Fruit fly (Drosophila melanogaster): ENCODE results near the gene CG14314.
A peak's percentile ranks its signal among the peaks of the same experiment; 100 is the strongest.

The CG14314 gene

dm6 chr3R:18183244-18183643 lies 32.7 kb upstream of the CG14314 start, which contains the start of gene cdm (continued):
- TF ChIP-seq CG18619 (GFP tag; optimal IDR thresholded peaks at IDR 0.05) (no peak), crc (GFP tag; optimal IDR thresholded peaks at IDR 0.05) (no peak), seq (GFP tag; IDR thresholded peaks at IDR 0.05) (peak; percentile 42; the same call in 1 of the 2 replicates), stwl (tag; optimal IDR thresholded peaks at IDR 0.05) (peak; percentile 86), cwo (GFP tag; optimal IDR thresholded peaks at IDR 0.05) (no peak), HLH4C (GFP tag; IDR thresholded peaks at IDR 0.05; ENCODE audit: partially characterized antibody) (no peak), bigmax (GFP tag; optimal IDR thresholded peaks at IDR 0.05) (no peak), Doc2 (GFP tag; IDR thresholded peaks at IDR 0.05) (no peak), CG12104 (GFP tag; optimal IDR thresholded peaks at IDR 0.05) (no peak), ro (GFP tag; IDR thresholded peaks at IDR 0.05) (no peak), Poxn (GFP tag; IDR thresholded peaks at IDR 0.05) (no peak), Atf3 (GFP tag; optimal IDR thresholded peaks at IDR 0.05) (no peak), CG32532 (GFP tag; IDR thresholded peaks at IDR 0.05) (no peak), croc (GFP tag; conservative IDR thresholded peaks at IDR 0.05) (no peak), CG10209 (GFP tag; optimal IDR thresholded peaks at IDR 0.05) (no peak), CG18262 (tag; optimal IDR thresholded peaks at IDR 0.05) (no peak), bcd (GFP tag; optimal IDR thresholded peaks at IDR 0.05) (peak; percentile 3), unc-4 (GFP tag; IDR thresholded peaks at IDR 0.05; ENCODE audit: partially characterized antibody) (peak; percentile 21; the same call in 1 of the 2 replicates), dati (GFP tag; IDR thresholded peaks at IDR 0.05) (no peak), GATAe (GFP tag; conservative IDR thresholded peaks at IDR 0.05) (no peak), CG14965 (GFP tag; optimal IDR thresholded peaks at IDR 0.05; ENCODE audit: borderline replicate concordance) (no peak), az2 (GFP tag; optimal IDR thresholded peaks at IDR 0.05) (no peak), schlank (tag; optimal IDR thresholded peaks at IDR 0.05) (no peak), HLH3B (GFP tag; IDR thresholded peaks at IDR 0.05) (no peak), ttk (GFP tag; IDR thresholded peaks at IDR 0.05) (no peak), row (GFP tag; IDR thresholded peaks at IDR 0.05) (peak; percentile 51), CG10366 (GFP tag; IDR thresholded peaks at IDR 0.05) (no peak), Adf1 (GFP tag; IDR thresholded peaks at IDR 0.05) (no peak), pzg (GFP tag; optimal IDR thresholded peaks at IDR 0.05) (peak; percentile 73), zen2 (GFP tag; IDR thresholded peaks at IDR 0.05; ENCODE audit: partially characterized antibody) (no peak), Fer2 (tag; optimal IDR thresholded peaks at IDR 0.05) (no peak), CG11085 (GFP tag; IDR thresholded peaks at IDR 0.05) (no peak), CG12391 (tag; optimal IDR thresholded peaks at IDR 0.05) (no peak), CG6765 (GFP tag; optimal IDR thresholded peaks at IDR 0.05) (peak; percentile 6), Nf-YA (GFP tag; IDR thresholded peaks at IDR 0.05) (no peak), CG8478 (optimal IDR thresholded peaks at IDR 0.05) (no peak), CG33557 (GFP tag; optimal IDR thresholded peaks at IDR 0.05) (no peak), CG11696 (GFP tag; IDR thresholded peaks at IDR 0.05) (no peak), Kr (GFP tag; optimal IDR thresholded peaks at IDR 0.05) (no peak), CG7372 (GFP tag; IDR thresholded peaks at IDR 0.05) (no peak), C15 (GFP tag; IDR thresholded peaks at IDR 0.05) (no peak), gcm2 (GFP tag; optimal IDR thresholded peaks at IDR 0.05) (no peak), CG31441 (GFP tag; IDR thresholded peaks at IDR 0.05) (no peak), CG8388 (GFP tag; optimal IDR thresholded peaks at IDR 0.05) (no peak), MESR4 (GFP tag; optimal IDR thresholded peaks at IDR 0.05) (peak; percentile 94), amos (GFP tag; IDR thresholded peaks at IDR 0.05; ENCODE audit: partially characterized antibody) (0 out of 2 replicates have a peak, but pooled peaks have one; percentile 3), Spps (tag; optimal IDR thresholded peaks at IDR 0.05) (no peak), CG16813 (GFP tag; IDR thresholded peaks at IDR 0.05; ENCODE audit: partially characterized antibody) (no peak), CG17385 (GFP tag; optimal IDR thresholded peaks at IDR 0.05) (no peak), caup (GFP tag; optimal IDR thresholded peaks at IDR 0.05; ENCODE audit: severe bottlenecking) (no peak), vvl (GFP tag; IDR thresholded peaks at IDR 0.05) (no peak), tgo (GFP tag; IDR thresholded peaks at IDR 0.05) (no peak)

Data from whole organism, embryonic.